Worm (Caenorhabditis elegans) whole organism, young adult: Measurements from ENCODE around the gene C14A4.7.

Experiments used
- B0035.1 ChIP-seq: sonication (generic microtip); optimal IDR thresholded peaks from 2 replicates; lab custom pipeline; 2016; ENCODE audit warnings: missing genetic modification characterization, mild to moderate bottlenecking, missing compliant biosample characterization, missing genotype, missing genetic modification reagents
- B0336.3 ChIP-seq: fragments of 200-800 bp; sonication (Bioruptor generic); IDR thresholded peaks from 2 replicates; pipeline ENCODE4 v1.3.6; 2022; ENCODE audit warnings: missing genetic modification characterization, missing compliant biosample characterization
- C17E4.6 ChIP-seq: fragments of 200-800 bp; sonication (Bioruptor generic); IDR thresholded peaks from 2 replicates; pipeline ENCODE4 v1.3.6; 2022; ENCODE audit warnings: missing genetic modification reagents, missing genetic modification characterization, missing compliant biosample characterization
- F33H1.4 ChIP-seq: fragments of 200-800 bp; sonication (Bioruptor generic); IDR thresholded peaks from 2 replicates; pipeline ENCODE4 v1.3.6; 2022; ENCODE audit warnings: missing genetic modification reagents, missing genetic modification characterization, missing compliant biosample characterization
- F52B5.7 ChIP-seq: sonication (generic microtip); optimal IDR thresholded peaks from 2 replicates; lab custom pipeline; 2016; ENCODE audit warnings: mild to moderate bottlenecking, missing genetic modification characterization, missing compliant biosample characterization
- F57A8.1 ChIP-seq: fragments of 200-800 bp; sonication (Bioruptor generic); optimal IDR thresholded peaks from 2 replicates; lab custom pipeline; 2018; ENCODE audit warnings: mild to moderate bottlenecking, missing genetic modification characterization, moderate library complexity, missing compliant biosample characterization
- Y67H2A.10 ChIP-seq: fragments of 200-800 bp; sonication (Bioruptor generic); conservative IDR thresholded peaks from 2 replicates; pipeline ENCODE4 v1.3.6; 2022; ENCODE audit warnings: missing genetic modification reagents, missing genetic modification characterization, missing compliant biosample characterization
- Y79H2A.3 ChIP-seq: fragments of 200-800 bp; sonication (Bioruptor generic); conservative IDR thresholded peaks from 2 replicates; pipeline ENCODE4 v1.3.6; 2022; ENCODE audit warnings: missing genetic modification reagents, missing genetic modification characterization, missing compliant biosample characterization
- Y95B8A.8 ChIP-seq: fragments of 200-800 bp; sonication (Bioruptor generic); IDR thresholded peaks from 2 replicates; pipeline ENCODE4 v1.3.6; 2022; ENCODE audit warnings: missing genetic modification reagents, missing genetic modification characterization, missing compliant biosample characterization
- ZK185.1 ChIP-seq: sonication (generic microtip); optimal IDR thresholded peaks from 2 replicates; lab custom pipeline; 2016; ENCODE audit warnings: mild to moderate bottlenecking, missing genetic modification characterization, missing compliant biosample characterization; ENCODE audit not compliant: poor library complexity, severe bottlenecking
- ama-1 ChIP-seq, 3 experiments: fragments of 150-350 bp in 1 of 3; sonication (generic microtip) in 2 of 3; optimal IDR thresholded peaks; 2 replicates each; lab custom pipeline; 2014 to 2018; ENCODE audit warnings: missing biosample characterization in 2 of 3, missing genetic modification characterization in 2 of 3, missing genetic modification reagents in 2 of 3
- aptf-2 ChIP-seq: fragments of 200-800 bp; sonication (Bioruptor generic); conservative IDR thresholded peaks from 2 replicates; pipeline ENCODE4 v1.3.6; 2022; ENCODE audit warnings: missing genetic modification reagents, missing genetic modification characterization, missing compliant biosample characterization
- atf-7 ChIP-seq: sonication (generic microtip); optimal IDR thresholded peaks from 2 replicates; lab custom pipeline; 2017; ENCODE audit warnings: mild to moderate bottlenecking, missing genetic modification characterization, missing compliant biosample characterization
- athp-1 ChIP-seq: sonication (generic microtip); optimal IDR thresholded peaks from 2 replicates; lab custom pipeline; 2017; ENCODE audit warnings: mild to moderate bottlenecking, missing genetic modification characterization, missing compliant biosample characterization
- attf-6 ChIP-seq: fragments of 200-800 bp; sonication (Bioruptor generic); IDR thresholded peaks from 2 replicates; pipeline ENCODE4 v1.3.6; 2022; ENCODE audit warnings: missing genetic modification reagents, missing genetic modification characterization, missing compliant biosample characterization
- bed-1 ChIP-seq: fragments of 200-800 bp; sonication (Bioruptor generic); IDR thresholded peaks from 2 replicates; pipeline ENCODE4 v1.3.6; 2022; ENCODE audit warnings: missing genetic modification reagents, missing genetic modification characterization, missing compliant biosample characterization
- ccch-3 ChIP-seq: fragments of 200-800 bp; sonication (Bioruptor generic); optimal IDR thresholded peaks from 2 replicates; lab custom pipeline; 2018; ENCODE audit warnings: mild to moderate bottlenecking, missing genetic modification characterization, missing compliant biosample characterization
- cebp-2 ChIP-seq: fragments of 200-800 bp; sonication (Bioruptor generic); IDR thresholded peaks from 2 replicates; pipeline ENCODE4 v1.3.6; 2022; ENCODE audit warnings: missing genetic modification characterization, missing compliant biosample characterization
- ceh-58 ChIP-seq: fragments of 200-800 bp; sonication (Bioruptor generic); IDR thresholded peaks from 2 replicates; pipeline ENCODE4 v1.3.6; 2022; ENCODE audit warnings: missing genetic modification characterization, missing compliant biosample characterization
- dpff-1 ChIP-seq: sonication (generic microtip); optimal IDR thresholded peaks from 2 replicates; lab custom pipeline; 2017; ENCODE audit warnings: mild to moderate bottlenecking, missing genetic modification characterization, missing compliant biosample characterization
- efl-1 ChIP-seq: fragments of 150-350 bp; optimal IDR thresholded peaks from 2 replicates; lab custom pipeline; 2014; ENCODE audit warnings: missing biosample characterization, missing genetic modification reagents, missing genetic modification characterization
- hlh-26 ChIP-seq: fragments of 200-800 bp; sonication (Bioruptor generic); conservative IDR thresholded peaks from 2 replicates; pipeline ENCODE4 v1.3.6; 2022; ENCODE audit warnings: missing genetic modification reagents, missing genetic modification characterization, missing compliant biosample characterization
- lag-1 ChIP-seq: fragments of 200-800 bp; sonication (Bioruptor generic); IDR thresholded peaks from 2 replicates; pipeline ENCODE4 v1.3.6; 2022; ENCODE audit warnings: missing genetic modification reagents, missing genetic modification characterization, missing compliant biosample characterization
- lin-26 ChIP-seq: fragments of 200-800 bp; sonication (Bioruptor generic); IDR thresholded peaks from 2 replicates; pipeline ENCODE4 v1.3.6; 2022; ENCODE audit warnings: missing genetic modification reagents, missing genetic modification characterization, missing compliant biosample characterization
- lin-40 ChIP-seq: sonication (generic microtip); optimal IDR thresholded peaks from 2 replicates; lab custom pipeline; 2016; ENCODE audit warnings: missing genetic modification characterization, mild to moderate bottlenecking, missing compliant biosample characterization, missing genotype, missing genetic modification reagents
- lin-54 ChIP-seq: fragments of 200-800 bp; sonication (Bioruptor generic); optimal IDR thresholded peaks from 2 replicates; lab custom pipeline; 2018; ENCODE audit warnings: mild to moderate bottlenecking, missing genetic modification characterization, missing compliant biosample characterization
- lir-1 ChIP-seq: fragments of 200-800 bp; sonication (Bioruptor generic); conservative IDR thresholded peaks from 2 replicates; pipeline ENCODE4 v1.3.6; 2022; ENCODE audit warnings: missing genetic modification reagents, missing genetic modification characterization, missing compliant biosample characterization
- lsl-1 ChIP-seq: fragments of 200-800 bp; sonication (Bioruptor generic); optimal IDR thresholded peaks from 2 replicates; lab custom pipeline; 2018; ENCODE audit warnings: mild to moderate bottlenecking, missing genetic modification characterization, moderate library complexity, missing compliant biosample characterization
- madf-10 ChIP-seq: sonication (generic microtip); optimal IDR thresholded peaks from 2 replicates; lab custom pipeline; 2016; ENCODE audit warnings: mild to moderate bottlenecking, missing genetic modification characterization, missing compliant biosample characterization
- madf-3 ChIP-seq: fragments of 200-800 bp; sonication (Bioruptor generic); IDR thresholded peaks from 2 replicates; pipeline ENCODE4 v1.3.6; 2022; ENCODE audit warnings: missing genetic modification reagents, missing genetic modification characterization, missing compliant biosample characterization
- madf-8 ChIP-seq: fragments of 200-800 bp; sonication (Bioruptor generic); conservative IDR thresholded peaks from 2 replicates; pipeline ENCODE4 v1.3.6; 2022; ENCODE audit warnings: missing genetic modification reagents, missing genetic modification characterization, missing compliant biosample characterization
- mel-28 ChIP-seq: sonication (generic microtip); optimal IDR thresholded peaks from 2 replicates; lab custom pipeline; 2016; ENCODE audit warnings: borderline replicate concordance, mild to moderate bottlenecking, missing genetic modification characterization, missing compliant biosample characterization
- nfya-2 ChIP-seq: fragments of 200-800 bp; sonication (Bioruptor generic); IDR thresholded peaks from 2 replicates; pipeline ENCODE4 v1.3.6; 2022; ENCODE audit warnings: missing genetic modification reagents, missing genetic modification characterization, missing compliant biosample characterization
- nhr-179 ChIP-seq: sonication (generic microtip); optimal IDR thresholded peaks from 2 replicates; lab custom pipeline; 2016; ENCODE audit warnings: mild to moderate bottlenecking, missing genetic modification characterization, missing compliant biosample characterization
- nhr-27 ChIP-seq: fragments of 200-800 bp; sonication (Bioruptor generic); optimal IDR thresholded peaks from 2 replicates; lab custom pipeline; 2018; ENCODE audit warnings: mild to moderate bottlenecking, missing genetic modification characterization, moderate library complexity, missing compliant biosample characterization
- pha-4 ChIP-seq: fragments of 150-350 bp; sonication (generic microtip); optimal IDR thresholded peaks from 2 replicates; lab custom pipeline; 2014; ENCODE audit warnings: missing biosample characterization, missing genetic modification reagents, missing genetic modification characterization
- repo-1 ChIP-seq: sonication (generic microtip); optimal IDR thresholded peaks from 2 replicates; lab custom pipeline; 2017; ENCODE audit warnings: mild to moderate bottlenecking, missing genetic modification characterization, missing compliant biosample characterization
- sea-2 ChIP-seq: fragments of 200-800 bp; sonication (Bioruptor generic); IDR thresholded peaks from 2 replicates; pipeline ENCODE4 v1.3.6; 2022; ENCODE audit warnings: missing genetic modification characterization, missing compliant biosample characterization
- snpc-1.1 ChIP-seq: sonication (generic microtip); optimal IDR thresholded peaks from 2 replicates; lab custom pipeline; 2017; ENCODE audit warnings: missing genetic modification characterization, mild to moderate bottlenecking, missing compliant biosample characterization, antibody characterized with exemption, moderate library complexity, missing genotype, missing genetic modification reagents; ENCODE audit not compliant: insufficient read depth
- snpc-1.3 ChIP-seq: sonication (generic microtip); optimal IDR thresholded peaks from 2 replicates; lab custom pipeline; 2017; ENCODE audit warnings: missing genetic modification characterization, mild to moderate bottlenecking, missing compliant biosample characterization, antibody characterized with exemption, moderate library complexity, missing genotype, missing genetic modification reagents; ENCODE audit not compliant: insufficient read depth
- snpc-3.4 ChIP-seq: sonication (generic microtip); optimal IDR thresholded peaks from 2 replicates; lab custom pipeline; 2017; ENCODE audit warnings: missing genetic modification characterization, mild to moderate bottlenecking, missing compliant biosample characterization, antibody characterized with exemption, moderate library complexity, missing genotype, missing genetic modification reagents
- unc-130 ChIP-seq: sonication (generic microtip); optimal IDR thresholded peaks from 2 replicates; lab custom pipeline; 2016; ENCODE audit warnings: missing genetic modification reagents, missing genetic modification characterization, missing compliant biosample characterization
- xnd-1 ChIP-seq: sonication (generic microtip); optimal IDR thresholded peaks from 2 replicates; lab custom pipeline; 2016; ENCODE audit warnings: missing genotype, missing genetic modification reagents, missing genetic modification characterization, missing compliant biosample characterization
- zfh-2 ChIP-seq: fragments of 200-800 bp; sonication (Bioruptor generic); conservative IDR thresholded peaks from 2 replicates; pipeline ENCODE4 v1.3.6; 2022; ENCODE audit warnings: missing genetic modification reagents, missing genetic modification characterization, missing compliant biosample characterization
- ztf-18 ChIP-seq: sonication (generic microtip); optimal IDR thresholded peaks from 2 replicates; lab custom pipeline; 2016; ENCODE audit warnings: missing genotype, mild to moderate bottlenecking, missing genetic modification characterization, missing compliant biosample characterization
- ztf-22 ChIP-seq: fragments of 200-800 bp; sonication (Bioruptor generic); optimal IDR thresholded peaks from 2 replicates; lab custom pipeline; 2018; ENCODE audit warnings: mild to moderate bottlenecking, missing genetic modification characterization, moderate library complexity, missing compliant biosample characterization
- ztf-25 ChIP-seq: fragments of 200-800 bp; sonication (Bioruptor generic); IDR thresholded peaks from 2 replicates; pipeline ENCODE4 v1.3.6; 2022; ENCODE audit warnings: missing genetic modification reagents, missing genetic modification characterization, missing compliant biosample characterization
- ztf-6 ChIP-seq: fragments of 200-800 bp; sonication (Bioruptor generic); IDR thresholded peaks from 2 replicates; pipeline ENCODE4 v1.3.6; 2022; ENCODE audit warnings: missing genetic modification reagents, missing genetic modification characterization, missing compliant biosample characterization

The C14A4.7 gene

ce11 chrII:10563368-10563767 is 33.0 kb downstream of the C14A4.7 start, which contains the start of gene cdc-48.1 (continued):
- TF ChIP-seq F33H1.4 (GFP tag; lab: Robert Waterston, UW) (peak; percentile 96), ZK185.1 (tag; lab: Kevin White, UChicago) (peak; percentile 99), snpc-1.3 (tag; lab: Kevin White, UChicago) (peak; percentile 98), madf-3 (GFP tag; lab: Robert Waterston, UW) (peak; percentile 98), ama-1 (optimal IDR thresholded peaks at IDR 0.05; lab: Kevin White, UChicago) (no peak), ama-1 (GFP tag; optimal IDR thresholded peaks at IDR 0.05; lab: Kevin White, UChicago) (peak; percentile 76 to 79), B0336.3 (GFP tag; lab: Robert Waterston, UW) (peak; percentile 98), snpc-1.1 (tag; lab: Kevin White, UChicago) (peak; percentile 87), Y95B8A.8 (GFP tag; lab: Robert Waterston, UW) (peak; percentile 100), C17E4.6 (peak; percentile 99), lsl-1 (peak; percentile 96), lag-1 (no peak; the same call in 1 of the 2 replicates), madf-10 (peak; percentile 97), dpff-1 (tag; lab: Kevin White, UChicago) (peak; percentile 11), ceh-58 (GFP tag; lab: Robert Waterston, UW) (0 out of 2 replicates have a peak, but pooled peaks have one; percentile 88), nhr-179 (tag; lab: Kevin White, UChicago) (no peak), F52B5.7 (peak; percentile 98), lin-54 (GFP tag; lab: Kevin White, UChicago) (peak; percentile 100), ccch-3 (GFP tag; lab: Kevin White, UChicago) (peak; percentile 84), cebp-2 (GFP tag; lab: Robert Waterston, UW) (peak; percentile 91; the same call in 1 of the 2 replicates), efl-1 (GFP tag; lab: Kevin White, UChicago) (peak; percentile 100), ztf-22 (GFP tag; lab: Kevin White, UChicago) (peak; percentile 97), sea-2 (GFP tag; lab: Robert Waterston, UW) (peak; percentile 83; the same call in 1 of the 2 replicates), Y67H2A.10 (GFP tag; lab: Robert Waterston, UW) (peak; percentile 98), madf-8 (GFP tag; lab: Robert Waterston, UW) (peak; percentile 94), lin-26 (GFP tag; lab: Robert Waterston, UW) (peak; percentile 95), F57A8.1 (GFP tag; lab: Kevin White, UChicago) (peak; percentile 84), mel-28 (tag; lab: Kevin White, UChicago) (peak; percentile 82), Y79H2A.3 (GFP tag; lab: Robert Waterston, UW) (peak; percentile 96), ztf-18 (peak; percentile 89), nhr-27 (tag; lab: Kevin White, UChicago) (peak; percentile 85), snpc-3.4 (tag; lab: Kevin White, UChicago) (peak; percentile 99), unc-130 (peak; percentile 98), attf-6 (GFP tag; lab: Robert Waterston, UW) (peak; percentile 92), pha-4 (peak; percentile 98), lin-40 (tag; lab: Kevin White, UChicago) (peak; percentile 99), ztf-6 (peak; percentile 99), ztf-25 (GFP tag; lab: Robert Waterston, UW) (peak; percentile 94), hlh-26 (no peak), atf-7 (tag; lab: Kevin White, UChicago) (peak; percentile 99), nfya-2 (GFP tag; lab: Robert Waterston, UW) (peak; percentile 94), athp-1 (tag; lab: Kevin White, UChicago) (peak; percentile 100), repo-1 (peak; percentile 98), B0035.1 (tag; lab: Kevin White, UChicago) (peak; percentile 95), lir-1 (GFP tag; lab: Robert Waterston, UW) (peak; percentile 99), aptf-2 (GFP tag; lab: Robert Waterston, UW) (peak; percentile 90), zfh-2 (GFP tag; lab: Robert Waterston, UW) (no peak), bed-1 (GFP tag; lab: Robert Waterston, UW) (peak; percentile 91), xnd-1 (tag; lab: Kevin White, UChicago) (peak; percentile 87)
